Worm (Caenorhabditis elegans) whole organism, L1 larva: ENCODE data around the gene gmeb-1.

Source experiments
- C16A3.4 ChIP-seq: fragments of 150-350 bp; optimal IDR thresholded peaks from 2 replicates; lab custom pipeline; 2014; ENCODE audit warnings: missing biosample characterization, missing genetic modification characterization
- C34B4.2 ChIP-seq: sonication (generic microtip); optimal IDR thresholded peaks from 2 replicates; lab custom pipeline; 2017; ENCODE audit warnings: mild to moderate bottlenecking, missing genetic modification characterization, missing compliant biosample characterization
- F16B12.6 ChIP-seq: fragments of 150-350 bp; optimal IDR thresholded peaks from 2 replicates; lab custom pipeline; 2014; ENCODE audit warnings: missing biosample characterization, missing genetic modification characterization
- Y116A8C.19 ChIP-seq: sonication (generic microtip); optimal IDR thresholded peaks from 2 replicates; lab custom pipeline; 2016; ENCODE audit warnings: missing compliant biosample characterization, missing genetic modification characterization, borderline replicate concordance
- aha-1 ChIP-seq: fragments of 150-350 bp; optimal IDR thresholded peaks from 2 replicates; lab custom pipeline; 2014; ENCODE audit warnings: missing biosample characterization, missing genetic modification characterization
- alr-1 ChIP-seq: fragments of 200-800 bp; sonication (Bioruptor generic); optimal IDR thresholded peaks from 2 replicates; lab custom pipeline; 2018; ENCODE audit warnings: borderline replicate concordance, mild to moderate bottlenecking, missing genetic modification characterization, missing compliant biosample characterization
- blmp-1 ChIP-seq: fragments of 150-350 bp; optimal IDR thresholded peaks from 2 replicates; lab custom pipeline; 2014; ENCODE audit warnings: missing biosample characterization, missing genetic modification characterization
- ceh-82 ChIP-seq, 3 experiments: fragments of 150-350 bp in 1 of 3; sonication (generic microtip) in 2 of 3; optimal IDR thresholded peaks; 2 replicates each; lab custom pipeline; 2014 to 2017; ENCODE audit warnings: missing biosample characterization in 3 of 3, missing genetic modification characterization in 3 of 3
- ceh-88 ChIP-seq: fragments of 200-800 bp; sonication (Bioruptor generic); IDR thresholded peaks from 2 replicates; pipeline ENCODE4 v1.3.6; 2022; ENCODE audit warnings: missing genetic modification characterization, missing compliant biosample characterization
- ceh-90 ChIP-seq: sonication (generic microtip); optimal IDR thresholded peaks from 2 replicates; lab custom pipeline; 2016; ENCODE audit warnings: missing genetic modification characterization, missing compliant biosample characterization
- ces-1 ChIP-seq: fragments of 150-350 bp; optimal IDR thresholded peaks from 2 replicates; lab custom pipeline; 2014; ENCODE audit warnings: missing biosample characterization, missing genetic modification reagents, missing genetic modification characterization
- dpl-1 ChIP-seq, 3 experiments: fragments of 150-350 bp in 2 of 3; sonication (generic microtip) in 1 of 3; optimal IDR thresholded peaks; 2 replicates each; lab custom pipeline; 2014 to 2017; ENCODE audit warnings: missing biosample characterization in 3 of 3, missing genetic modification characterization in 3 of 3, missing genetic modification reagents in 3 of 3
- dsc-1 ChIP-seq: sonication (generic microtip); optimal IDR thresholded peaks from 2 replicates; lab custom pipeline; 2016; ENCODE audit warnings: mild to moderate bottlenecking, missing genetic modification characterization, missing compliant biosample characterization
- efl-1 ChIP-seq, 4 experiments: fragments of 150-350 bp; optimal IDR thresholded peaks in 3 of 4; peaks in 1 of 4; 1 replicate in 1 of 4; 2 replicates in 3 of 4; lab custom pipeline; 2014; ENCODE audit warnings: missing biosample characterization in 2 of 4, missing genetic modification characterization in 2 of 4, missing genetic modification reagents in 2 of 4
- efl-3 ChIP-seq: fragments of 200-800 bp; sonication (Bioruptor generic); optimal IDR thresholded peaks from 2 replicates; lab custom pipeline; 2018; ENCODE audit warnings: mild to moderate bottlenecking, missing genetic modification characterization, missing compliant biosample characterization
- ets-5 ChIP-seq: fragments of 200-800 bp; sonication (Bioruptor generic); IDR thresholded peaks from 2 replicates; pipeline ENCODE4 v1.3.6; 2022; ENCODE audit warnings: missing genetic modification characterization, missing compliant biosample characterization
- fkh-8 ChIP-seq: sonication (generic microtip); optimal IDR thresholded peaks from 2 replicates; lab custom pipeline; 2016; ENCODE audit warnings: mild to moderate bottlenecking, missing genetic modification characterization, missing compliant biosample characterization
- grh-1 ChIP-seq: fragments of 200-800 bp; sonication (Bioruptor generic); IDR thresholded peaks from 2 replicates; pipeline ENCODE4 v1.3.6; 2022; ENCODE audit warnings: missing genetic modification reagents, missing genetic modification characterization, missing compliant biosample characterization
- hlh-4 ChIP-seq: sonication (generic microtip); optimal IDR thresholded peaks from 2 replicates; lab custom pipeline; 2016; ENCODE audit warnings: mild to moderate bottlenecking, missing genetic modification characterization, missing compliant biosample characterization
- irx-1 ChIP-seq: sonication (generic microtip); optimal IDR thresholded peaks from 2 replicates; lab custom pipeline; 2016; ENCODE audit warnings: missing genetic modification characterization, missing compliant biosample characterization
- isw-1 ChIP-seq: fragments of 200-800 bp; sonication (Bioruptor generic); IDR thresholded peaks from 2 replicates; pipeline ENCODE4 v1.3.6; 2022; ENCODE audit warnings: missing genetic modification characterization, missing compliant biosample characterization
- jun-1 ChIP-seq: fragments of 150-350 bp; optimal IDR thresholded peaks from 2 replicates; lab custom pipeline; 2014; ENCODE audit warnings: missing biosample characterization, missing genetic modification reagents, missing genetic modification characterization
- lin-13 ChIP-seq: fragments of 150-350 bp; optimal IDR thresholded peaks from 2 replicates; lab custom pipeline; 2014; ENCODE audit warnings: missing biosample characterization, missing genetic modification reagents, missing genetic modification characterization
- lin-14 ChIP-seq: fragments of 200-800 bp; sonication (Bioruptor generic); optimal IDR thresholded peaks from 2 replicates; lab custom pipeline; 2018; ENCODE audit warnings: mild to moderate bottlenecking, missing genetic modification characterization, moderate library complexity, missing compliant biosample characterization
- lin-15B ChIP-seq: fragments of 150-350 bp; sonication (generic microtip); optimal IDR thresholded peaks from 3 replicates; lab custom pipeline; 2014; ENCODE audit warnings: missing biosample characterization, missing genetic modification characterization
- lin-35 ChIP-seq, 2 experiments: fragments of 150-350 bp; optimal IDR thresholded peaks; 2 replicates each; lab custom pipeline; 2014; ENCODE audit warnings: missing biosample characterization in 2 of 2, missing genetic modification characterization in 2 of 2, missing genetic modification reagents in 2 of 2
- lin-39 ChIP-seq: fragments of 150-350 bp; optimal IDR thresholded peaks from 2 replicates; lab custom pipeline; 2014; ENCODE audit warnings: missing biosample characterization, missing genetic modification reagents, missing genetic modification characterization
- lsy-2 ChIP-seq, 2 experiments: fragments of 150-350 bp; optimal IDR thresholded peaks; 2 replicates each; lab custom pipeline; 2014; ENCODE audit warnings: missing biosample characterization in 2 of 2, missing genetic modification characterization in 2 of 2
- nhr-11 ChIP-seq: fragments of 150-350 bp; optimal IDR thresholded peaks from 2 replicates; lab custom pipeline; 2014; ENCODE audit warnings: missing biosample characterization, missing genetic modification characterization
- nhr-20 ChIP-seq: sonication (generic microtip); optimal IDR thresholded peaks from 2 replicates; lab custom pipeline; 2016; ENCODE audit warnings: mild to moderate bottlenecking, missing genetic modification characterization, missing compliant biosample characterization
- nhr-47 ChIP-seq: sonication (generic microtip); optimal IDR thresholded peaks from 2 replicates; lab custom pipeline; 2016; ENCODE audit warnings: mild to moderate bottlenecking, missing genetic modification characterization, moderate library complexity, missing compliant biosample characterization
- nhr-84 ChIP-seq: sonication (generic microtip); optimal IDR thresholded peaks from 2 replicates; lab custom pipeline; 2017; ENCODE audit warnings: missing biosample characterization, missing genetic modification characterization
- nhr-90 ChIP-seq: sonication (generic microtip); optimal IDR thresholded peaks from 2 replicates; lab custom pipeline; 2016; ENCODE audit warnings: mild to moderate bottlenecking, missing genetic modification characterization, missing compliant biosample characterization; ENCODE audit not compliant: poor library complexity
- pag-3 ChIP-seq: sonication (generic microtip); optimal IDR thresholded peaks from 2 replicates; lab custom pipeline; 2017; ENCODE audit warnings: missing genetic modification characterization, mild to moderate bottlenecking, missing compliant biosample characterization, antibody characterized with exemption, borderline replicate concordance; ENCODE audit not compliant: insufficient read depth
- pqm-1 ChIP-seq: sonication (generic microtip); optimal IDR thresholded peaks from 3 replicates; lab custom pipeline; 2017; ENCODE audit warnings: missing biosample characterization, missing genetic modification characterization
- skn-1 ChIP-seq: fragments of 150-350 bp; optimal IDR thresholded peaks from 2 replicates; lab custom pipeline; 2014; ENCODE audit warnings: missing biosample characterization, missing genetic modification characterization
- snpc-4 ChIP-seq: fragments of 150-350 bp; optimal IDR thresholded peaks from 2 replicates; lab custom pipeline; 2014; ENCODE audit warnings: missing biosample characterization, missing genetic modification characterization
- snu-23 ChIP-seq: sonication (generic microtip); optimal IDR thresholded peaks from 2 replicates; lab custom pipeline; 2016; ENCODE audit warnings: missing genetic modification characterization, missing compliant biosample characterization
- sup-37 ChIP-seq: fragments of 200-800 bp; sonication (Bioruptor generic); optimal IDR thresholded peaks from 2 replicates; lab custom pipeline; 2018; ENCODE audit warnings: mild to moderate bottlenecking, missing genetic modification characterization, missing compliant biosample characterization
- unc-30 ChIP-seq: sonication (generic microtip); optimal IDR thresholded peaks from 2 replicates; lab custom pipeline; 2017; ENCODE audit warnings: missing biosample characterization, missing genetic modification characterization
- unc-98 ChIP-seq: fragments of 200-800 bp; sonication (Bioruptor generic); IDR thresholded peaks from 2 replicates; pipeline ENCODE4 v1.3.6; 2022; ENCODE audit warnings: missing genetic modification characterization, missing compliant biosample characterization
- xbp-1 ChIP-seq: sonication (generic microtip); optimal IDR thresholded peaks from 2 replicates; lab custom pipeline; 2016; ENCODE audit warnings: missing genetic modification characterization, missing compliant biosample characterization
- zag-1 ChIP-seq: fragments of 150-350 bp; optimal IDR thresholded peaks from 2 replicates; lab custom pipeline; 2014; ENCODE audit warnings: missing biosample characterization, missing genetic modification characterization
- zip-4 ChIP-seq: fragments of 200-800 bp; sonication (Bioruptor generic); optimal IDR thresholded peaks from 2 replicates; lab custom pipeline; 2018; ENCODE audit warnings: mild to moderate bottlenecking, missing genetic modification characterization, moderate library complexity, missing compliant biosample characterization

Gene gmeb-1

ce11 chrII:28283-28682, 8.9 kb downstream of the gmeb-1 start, which contains the start of gene F23F1.4 (continued):
- TF ChIP-seq dsc-1 (tag; lab: Kevin White, UChicago) (no peak), nhr-84 (no peak), blmp-1 (tag; lab: Kevin White, UChicago) (peak; percentile 49), ets-5 (GFP tag; lab: Robert Waterston, UW) (no peak), unc-30 (tag; lab: Kevin White, UChicago) (no peak), sup-37 (GFP tag; lab: Kevin White, UChicago) (no peak), lin-35 (GFP tag; optimal IDR thresholded peaks at IDR 0.05; lab: Kevin White, UChicago) (no peak), lin-39 (no peak), dpl-1 (GFP tag; optimal IDR thresholded peaks at IDR 0.05; lab: Kevin White, UChicago) (no peak), zag-1 (tag; lab: Kevin White, UChicago) (no peak), pqm-1 (tag; lab: Kevin White, UChicago) (no peak), C34B4.2 (tag; lab: Kevin White, UChicago) (no peak), nhr-90 (no peak), ces-1 (GFP tag; lab: Kevin White, UChicago) (no peak), snu-23 (GFP tag; lab: Kevin White, UChicago) (peak; percentile 34), isw-1 (GFP tag; lab: Robert Waterston, UW) (no peak), grh-1 (GFP tag; lab: Robert Waterston, UW) (no peak), ceh-90 (tag; lab: Kevin White, UChicago) (no peak), hlh-4 (no peak), Y116A8C.19 (tag; lab: Kevin White, UChicago) (no peak), irx-1 (peak; percentile 13), nhr-11 (tag; lab: Kevin White, UChicago) (no peak), alr-1 (tag; lab: Kevin White, UChicago) (no peak), lsy-2 (tag; optimal IDR thresholded peaks at IDR 0.05; lab: Kevin White, UChicago) (no peak), nhr-20 (tag; lab: Kevin White, UChicago) (no peak), zip-4 (no peak), ceh-88 (GFP tag; lab: Robert Waterston, UW) (no peak), snpc-4 (no peak), jun-1 (tag; lab: Kevin White, UChicago) (no peak), efl-3 (GFP tag; lab: Kevin White, UChicago) (no peak), lin-14 (GFP tag; lab: Kevin White, UChicago) (peak; percentile 25)

ce11 chrII:29578-29977, 10.2 kb downstream of the gmeb-1 start:
- TF ChIP-seq blmp-1 (tag; lab: Kevin White, UChicago) = peak; percentile 61
- TF ChIP-seq pag-3 = no peak

- TF ChIP-seq snpc-4 = peak; percentile 27
- peak in 1 of 3 experiments; percentile 57 for TF ChIP-seq ceh-82 (tag; optimal IDR thresholded peaks at IDR 0.05; lab: Kevin White, UChicago)
- TF ChIP-seq aha-1 = no peak
- TF ChIP-seq C16A3.4 (tag; lab: Kevin White, UChicago) = peak; percentile 46
- TF ChIP-seq zip-4 = peak; percentile 43
- peak; percentile 89 for TF ChIP-seq skn-1 (tag; lab: Kevin White, UChicago)
- peak; percentile 16 for TF ChIP-seq blmp-1 (tag; lab: Kevin White, UChicago)
- peak; percentile 17 for TF ChIP-seq F16B12.6 (tag; lab: Kevin White, UChicago)
- no peak for TF ChIP-seq unc-98 (GFP tag; lab: Robert Waterston, UW)
- TF ChIP-seq xbp-1 (tag; lab: Kevin White, UChicago) = no peak
- TF ChIP-seq nhr-47 (tag; lab: Kevin White, UChicago) = peak; percentile 2
- peak in 1 of 2 experiments; percentile 74 for TF ChIP-seq lsy-2 (tag; optimal IDR thresholded peaks at IDR 0.05; lab: Kevin White, UChicago)
- TF ChIP-seq efl-1 (optimal IDR thresholded peaks at IDR 0.05; lab: Kevin White, UChicago) = peak; percentile 29 to 51
- TF ChIP-seq efl-1 (GFP tag; optimal IDR thresholded peaks at IDR 0.05 in 1 of 2; lab: Kevin White, UChicago) = peak; percentile 44 to 77
- TF ChIP-seq lin-35 (GFP tag; optimal IDR thresholded peaks at IDR 0.05; lab: Kevin White, UChicago) = peak; percentile 16 to 55
- no peak for TF ChIP-seq lin-13 (GFP tag; lab: Kevin White, UChicago)
- TF ChIP-seq lin-14 (GFP tag; lab: Kevin White, UChicago) = no peak
- no peak for TF ChIP-seq sup-37 (GFP tag; lab: Kevin White, UChicago)
- TF ChIP-seq dpl-1 (GFP tag; optimal IDR thresholded peaks at IDR 0.05; lab: Kevin White, UChicago) = peak; percentile 1 to 58 (median 4)
- TF ChIP-seq pqm-1 (tag; lab: Kevin White, UChicago) = no peak
- no peak for TF ChIP-seq fkh-8 (tag; lab: Kevin White, UChicago)
- TF ChIP-seq lin-15B = peak; percentile 22
Measured at ce11 chrII:31521-31920, 12.2 kb downstream of the gmeb-1 start, which contains the start of the genes F23F1.5 and fbxc-54. TSS of gene F23F1.5 (minus strand) at chrII:31584. TSS of gene fbxc-54 (plus strand) at chrII:31719.
